8 worm cellular contexts compared by ENCODE assay signal in the genomic region with DNA sequence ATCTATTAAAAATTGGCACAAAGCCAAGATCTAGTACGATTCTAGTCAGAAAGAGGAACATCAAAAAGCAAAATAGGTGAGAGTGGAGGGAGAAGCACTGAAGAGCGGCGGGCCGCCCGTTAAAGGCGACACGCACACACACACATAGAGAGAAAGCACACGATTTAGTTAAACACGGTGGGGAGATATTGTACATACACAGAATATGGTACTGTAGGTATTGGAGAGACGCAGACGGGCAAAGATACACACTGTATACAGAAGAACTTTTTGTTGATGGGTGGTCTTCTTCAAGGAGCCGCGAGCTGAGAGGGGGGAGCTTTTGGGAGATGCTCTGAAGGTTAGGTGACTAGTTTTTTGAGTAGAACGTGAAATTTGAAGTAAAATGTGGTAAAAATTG.
TF ChIP-seq lines count a peak whose summit lies in the region.

No protein-coding gene starts in this region.

TF ChIP-seq in whole organism, L1 larva, 84 proteins besides CTCF, POLR2A, EP300 and RAD21:
- TF ChIP-seq nhr-20 (tag; optimal IDR thresholded peaks at IDR 0.05; lab: Kevin White, UChicago) (peak; percentile 19), ceh-88 (GFP tag; IDR thresholded peaks at IDR 0.05; lab: Robert Waterston, UW) (no peak), nhr-77 (tag; optimal IDR thresholded peaks at IDR 0.05; lab: Kevin White, UChicago) (peak; percentile 12), tbx-2 (tag; optimal IDR thresholded peaks at IDR 0.05; lab: Kevin White, UChicago) (peak; percentile 9), lin-14 (GFP tag; optimal IDR thresholded peaks at IDR 0.05; lab: Kevin White, UChicago) (peak; percentile 24), efl-1 (optimal IDR thresholded peaks at IDR 0.05; lab: Kevin White, UChicago) (no peak), efl-1 (GFP tag; optimal IDR thresholded peaks at IDR 0.05 in 1 of 2; lab: Kevin White, UChicago) (peak in 1 of 2 experiments; percentile 74), nhr-71 (tag; optimal IDR thresholded peaks at IDR 0.05; lab: Kevin White, UChicago) (peak; percentile 0), ets-5 (GFP tag; IDR thresholded peaks at IDR 0.05; lab: Robert Waterston, UW) (no peak), lsy-2 (tag; optimal IDR thresholded peaks at IDR 0.05; lab: Kevin White, UChicago) (peak in 1 of 2 experiments; percentile 18)

TF ChIP-seq in whole organism, L2 larva, 48 proteins besides CTCF, POLR2A, EP300 and RAD21 (continues in another document):
- TF ChIP-seq mbf-1 (tag; optimal IDR thresholded peaks at IDR 0.05; lab: Kevin White, UChicago) (no peak), nhr-77 (tag; optimal IDR thresholded peaks at IDR 0.05; lab: Kevin White, UChicago) (no peak), sem-4 (tag; optimal IDR thresholded peaks at IDR 0.05; lab: Kevin White, UChicago) (no peak), unc-62 (GFP tag; optimal IDR thresholded peaks at IDR 0.05; lab: Kevin White, UChicago) (no peak), F13H6.1 (tag; optimal IDR thresholded peaks at IDR 0.05; lab: Kevin White, UChicago) (peak; percentile 54), nhr-129 (tag; optimal IDR thresholded peaks at IDR 0.05; lab: Kevin White, UChicago) (peak; percentile 14), lin-13 (GFP tag; optimal IDR thresholded peaks at IDR 0.05; lab: Kevin White, UChicago) (no peak), ztf-4 (tag; optimal IDR thresholded peaks at IDR 0.05; lab: Kevin White, UChicago) (no peak), Y55F3AM.14 (GFP tag; optimal IDR thresholded peaks at IDR 0.05; lab: Kevin White, UChicago) (no peak), ama-1 (optimal IDR thresholded peaks at IDR 0.05; lab: Kevin White, UChicago) (no peak), ZK546.5 (tag; optimal IDR thresholded peaks at IDR 0.05; lab: Kevin White, UChicago) (no peak), R02D3.7 (tag; optimal IDR thresholded peaks at IDR 0.05; lab: Kevin White, UChicago) (no peak)

TF ChIP-seq in whole organism, L3 larva, 47 proteins besides CTCF, POLR2A, EP300 and RAD21:
- peak; percentile 34 for TF ChIP-seq elt-2 (tag; optimal IDR thresholded peaks at IDR 0.05; lab: Kevin White, UChicago)
- no peak for TF ChIP-seq nhr-12 (tag; optimal IDR thresholded peaks at IDR 0.05; lab: Kevin White, UChicago)
- no peak for TF ChIP-seq ceh-28 (tag; optimal IDR thresholded peaks at IDR 0.05; lab: Kevin White, UChicago)
- no peak for TF ChIP-seq elt-1 (tag; optimal IDR thresholded peaks at IDR 0.05; lab: Kevin White, UChicago)
- TF ChIP-seq pha-4 (tag; optimal IDR thresholded peaks at IDR 0.05; lab: Kevin White, UChicago), result peak; percentile 97
- TF ChIP-seq nhr-76 (tag; optimal IDR thresholded peaks at IDR 0.05; lab: Kevin White, UChicago), result no peak
- no peak for TF ChIP-seq pqm-1 (tag; optimal IDR thresholded peaks at IDR 0.05; lab: Kevin White, UChicago)

TF ChIP-seq in whole organism, L4 larva, 104 proteins besides CTCF, POLR2A, EP300 and RAD21 (continues in another document):
- TF ChIP-seq unc-62 (GFP tag; optimal IDR thresholded peaks at IDR 0.05 in 1 of 2; lab: Kevin White, UChicago) (no peak), unc-62 (tag; optimal IDR thresholded peaks at IDR 0.05; lab: Kevin White, UChicago) (no peak), Y105C5A.15 (GFP tag; IDR thresholded peaks at IDR 0.05; lab: Robert Waterston, UW) (no peak), ceh-32 (tag; optimal IDR thresholded peaks at IDR 0.05; lab: Kevin White, UChicago; ENCODE audit: poor library complexity) (no peak), F44E2.7 (GFP tag; IDR thresholded peaks at IDR 0.05; lab: Robert Waterston, UW) (no peak), snpc-1.2 (GFP tag; IDR thresholded peaks at IDR 0.05; lab: Robert Waterston, UW) (no peak), nhr-10 (tag; optimal IDR thresholded peaks at IDR 0.05; lab: Kevin White, UChicago) (no peak), dmd-9 (GFP tag; IDR thresholded peaks at IDR 0.05; lab: Robert Waterston, UW) (no peak), attf-4 (tag; optimal IDR thresholded peaks at IDR 0.05; lab: Kevin White, UChicago) (no peak), dpl-1 (GFP tag; optimal IDR thresholded peaks at IDR 0.05; lab: Kevin White, UChicago) (no peak), R02D3.7 (tag; optimal IDR thresholded peaks at IDR 0.05; lab: Kevin White, UChicago) (no peak), dve-1 (tag; optimal IDR thresholded peaks at IDR 0.05; lab: Kevin White, UChicago; ENCODE audit: insufficient read depth) (peak; percentile 9)

TF ChIP-seq in whole organism, late embryonic, 69 proteins besides CTCF, POLR2A, EP300 and RAD21 (continues in another document):
- TF ChIP-seq F13H6.1 (tag; optimal IDR thresholded peaks at IDR 0.05; lab: Kevin White, UChicago) (peak; percentile 1), ceh-34 (tag; optimal IDR thresholded peaks at IDR 0.05; lab: Kevin White, UChicago) (peak; percentile 19), fax-1 (tag; optimal IDR thresholded peaks at IDR 0.05; lab: Kevin White, UChicago) (no peak), ceh-9 (tag; optimal IDR thresholded peaks at IDR 0.05; lab: Kevin White, UChicago) (no peak), zip-5 (tag; optimal IDR thresholded peaks at IDR 0.05; lab: Kevin White, UChicago) (no peak), ztf-16 (tag; optimal IDR thresholded peaks at IDR 0.05; lab: Kevin White, UChicago) (no peak), pat-9 (tag; optimal IDR thresholded peaks at IDR 0.05; lab: Kevin White, UChicago) (no peak), gmeb-2 (tag; optimal IDR thresholded peaks at IDR 0.05; lab: Kevin White, UChicago) (no peak), unc-86 (tag; optimal IDR thresholded peaks at IDR 0.05; lab: Kevin White, UChicago) (no peak), pag-3 (tag; optimal IDR thresholded peaks at IDR 0.05; lab: Kevin White, UChicago; ENCODE audit: borderline replicate concordance) (no peak), ama-1 (optimal IDR thresholded peaks at IDR 0.05; lab: Kevin White, UChicago) (no peak), pha-2 (tag; optimal IDR thresholded peaks at IDR 0.05; lab: Kevin White, UChicago) (no peak), ceh-18 (tag; optimal IDR thresholded peaks at IDR 0.05; lab: Kevin White, UChicago) (peak; percentile 9)

TF ChIP-seq in whole organism, midembryonic, 9 proteins besides CTCF, POLR2A, EP300 and RAD21:
- 0 out of 2 replicates have a peak, but pooled peaks have one; percentile 9 for TF ChIP-seq ztf-23 (GFP tag; IDR thresholded peaks at IDR 0.05; lab: Robert Waterston, UW)
- TF ChIP-seq ztf-29 (GFP tag; IDR thresholded peaks at IDR 0.05; lab: Robert Waterston, UW), result no peak

TF ChIP-seq in whole organism, mixed stage, embryonic, 35 proteins besides CTCF, POLR2A, EP300 and RAD21:
- TF ChIP-seq pha-4 (tag; optimal IDR thresholded peaks at IDR 0.05; lab: Kevin White, UChicago) (peak; percentile 98), unc-120 (tag; optimal IDR thresholded peaks at IDR 0.05; lab: Kevin White, UChicago; ENCODE audit: poor library complexity, severe bottlenecking) (no peak), nhr-76 (tag; optimal IDR thresholded peaks at IDR 0.05; lab: Kevin White, UChicago) (no peak), sptf-1 (tag; optimal IDR thresholded peaks at IDR 0.05; lab: Kevin White, UChicago) (peak; percentile 16), lsy-2 (tag; optimal IDR thresholded peaks at IDR 0.05; lab: Kevin White, UChicago) (peak; percentile 20), ham-2 (GFP tag; optimal IDR thresholded peaks at IDR 0.05; lab: Kevin White, UChicago) (no peak)

TF ChIP-seq in whole organism, young adult, 124 proteins besides CTCF, POLR2A, EP300 and RAD21:
- TF ChIP-seq tbx-9 (tag; optimal IDR thresholded peaks at IDR 0.05; lab: Kevin White, UChicago; ENCODE audit: borderline replicate concordance) (no peak), rec-8 (tag; optimal IDR thresholded peaks at IDR 0.05; lab: Kevin White, UChicago) (no peak), hmg-1.2 (GFP tag; IDR thresholded peaks at IDR 0.05; lab: Robert Waterston, UW) (peak; percentile 56; the same call in 1 of the 2 replicates), nhr-80 (tag; optimal IDR thresholded peaks at IDR 0.05; lab: Kevin White, UChicago) (peak; percentile 62), K12H6.12 (tag; optimal IDR thresholded peaks at IDR 0.05; lab: Kevin White, UChicago) (no peak)
